Fruit fly (Drosophila melanogaster) whole organism, prepupa: ENCODE data around the gene CG9497.

ENCODE experiments used
- Blimp-1 ChIP-seq: fragments of 200-800 bp; sonication (Bioruptor generic); optimal IDR thresholded peaks from 3 replicates; lab custom pipeline; 2017; ENCODE audit warnings: missing biosample characterization, missing genetic modification characterization, mild to moderate bottlenecking, moderate library complexity, missing genetic modification reagents
- CG10631 ChIP-seq: fragments of 200-800 bp; sonication (Bioruptor generic); optimal IDR thresholded peaks from 2 replicates; lab custom pipeline; 2016; ENCODE audit warnings: missing biosample characterization, missing genetic modification characterization
- CG11294 ChIP-seq: fragments of 200-800 bp; sonication (Bioruptor generic); IDR thresholded peaks from 2 replicates; pipeline ENCODE4 v1.3.6; 2022; ENCODE audit warnings: missing biosample characterization, missing genetic modification characterization
- CG11902 ChIP-seq: fragments of 200-800 bp; sonication (Bioruptor generic); optimal IDR thresholded peaks from 3 replicates; lab custom pipeline; 2016; ENCODE audit warnings: missing biosample characterization, missing genetic modification characterization
- CG15336 ChIP-seq: fragments of 200-800 bp; sonication (Bioruptor generic); IDR thresholded peaks from 2 replicates; pipeline ENCODE4 v1.3.6; 2022; ENCODE audit warnings: missing biosample characterization, missing genetic modification characterization
- CG16779 ChIP-seq: fragments of 200-800 bp; sonication (Bioruptor generic); optimal IDR thresholded peaks from 3 replicates; lab custom pipeline; 2017; ENCODE audit warnings: missing biosample characterization, mild to moderate bottlenecking, missing genetic modification characterization
- CG3032 ChIP-seq: fragments of 200-800 bp; optimal IDR thresholded peaks from 2 replicates; lab custom pipeline; 2019; ENCODE audit warnings: missing biosample characterization, mild to moderate bottlenecking, missing genetic modification characterization, moderate library complexity
- CG31627 ChIP-seq: fragments of 200-800 bp; sonication (Bioruptor generic); optimal IDR thresholded peaks from 3 replicates; lab custom pipeline; 2016; ENCODE audit warnings: missing biosample characterization, missing genetic modification characterization
- CG32006 ChIP-seq: fragments of 200-800 bp; sonication (Bioruptor generic); optimal IDR thresholded peaks from 3 replicates; lab custom pipeline; 2017; ENCODE audit warnings: missing biosample characterization, mild to moderate bottlenecking, missing genetic modification characterization
- CG34406 ChIP-seq: fragments of 200-800 bp; sonication (Bioruptor generic); optimal IDR thresholded peaks from 3 replicates; lab custom pipeline; 2016; ENCODE audit warnings: missing biosample characterization, missing genetic modification characterization
- CG4318 ChIP-seq: fragments of 200-800 bp; sonication (Bioruptor generic); optimal IDR thresholded peaks from 3 replicates; lab custom pipeline; 2017; ENCODE audit warnings: missing biosample characterization, mild to moderate bottlenecking, missing genetic modification characterization
- CG6276 ChIP-seq: fragments of 200-800 bp; sonication (Bioruptor generic); optimal IDR thresholded peaks from 2 replicates; lab custom pipeline; 2017; ENCODE audit warnings: missing biosample characterization, mild to moderate bottlenecking, missing genetic modification characterization
- CG6792 ChIP-seq: fragments of 200-800 bp; sonication (Bioruptor generic); optimal IDR thresholded peaks from 3 replicates; lab custom pipeline; 2016; ENCODE audit warnings: missing biosample characterization, missing genetic modification characterization
- CG6808 ChIP-seq: fragments of 200-800 bp; sonication (Bioruptor generic); optimal IDR thresholded peaks from 3 replicates; lab custom pipeline; 2017; ENCODE audit warnings: missing biosample characterization, missing genetic modification characterization, mild to moderate bottlenecking, moderate library complexity, missing genetic modification reagents
- CG7368 ChIP-seq: fragments of 200-800 bp; sonication (Bioruptor generic); optimal IDR thresholded peaks from 3 replicates; lab custom pipeline; 2016; ENCODE audit warnings: missing biosample characterization, missing genetic modification characterization
- CG8319 ChIP-seq: fragments of 200-800 bp; sonication (Bioruptor generic); optimal IDR thresholded peaks from 3 replicates; lab custom pipeline; 2016; ENCODE audit warnings: missing biosample characterization, missing genetic modification characterization
- CG8632 ChIP-seq: fragments of 200-800 bp; sonication (Bioruptor generic); optimal IDR thresholded peaks from 3 replicates; lab custom pipeline; 2016; ENCODE audit warnings: missing biosample characterization, missing genetic modification characterization
- CG9139 ChIP-seq: fragments of 200-800 bp; sonication (Bioruptor generic); optimal IDR thresholded peaks from 3 replicates; lab custom pipeline; 2017; ENCODE audit warnings: missing biosample characterization, mild to moderate bottlenecking, missing genetic modification characterization
- Eip75B ChIP-seq: fragments of 200-800 bp; sonication (Bioruptor generic); optimal IDR thresholded peaks from 3 replicates; lab custom pipeline; 2016; ENCODE audit warnings: missing biosample characterization, missing genetic modification characterization
- Ets21C ChIP-seq: fragments of 200-800 bp; sonication (Bioruptor generic); optimal IDR thresholded peaks from 3 replicates; lab custom pipeline; 2016; ENCODE audit warnings: missing biosample characterization, missing genetic modification characterization
- Ets96B ChIP-seq: fragments of 200-800 bp; optimal IDR thresholded peaks from 2 replicates; lab custom pipeline; 2019; ENCODE audit warnings: missing biosample characterization, mild to moderate bottlenecking, missing genetic modification characterization, moderate library complexity
- Gug ChIP-seq: fragments of 200-800 bp; sonication (Bioruptor generic); IDR thresholded peaks from 2 replicates; pipeline ENCODE4 v1.3.6; 2022; ENCODE audit warnings: missing biosample characterization, missing genetic modification characterization
- Hr38 ChIP-seq: sonication (Bioruptor generic); optimal IDR thresholded peaks from 2 replicates; lab custom pipeline; 2016; ENCODE audit warnings: missing biosample characterization, missing genetic modification characterization
- Hr39 ChIP-seq: fragments of 200-800 bp; sonication (Bioruptor generic); optimal IDR thresholded peaks from 2 replicates; lab custom pipeline; 2016; ENCODE audit warnings: missing biosample characterization, missing genetic modification characterization
- Hr4 ChIP-seq: fragments of 200-800 bp; sonication (Bioruptor generic); optimal IDR thresholded peaks from 3 replicates; lab custom pipeline; 2016; ENCODE audit warnings: missing biosample characterization, missing genetic modification characterization
- Lpt ChIP-seq: fragments of 200-800 bp; sonication (Bioruptor generic); optimal IDR thresholded peaks from 3 replicates; lab custom pipeline; 2016; ENCODE audit warnings: missing biosample characterization, missing genetic modification characterization
- Met ChIP-seq: fragments of 200-800 bp; sonication (Bioruptor generic); optimal IDR thresholded peaks from 3 replicates; lab custom pipeline; 2016; ENCODE audit warnings: missing biosample characterization, missing genetic modification characterization
- OdsH ChIP-seq: fragments of 200-800 bp; sonication (Bioruptor generic); optimal IDR thresholded peaks from 3 replicates; lab custom pipeline; 2016; ENCODE audit warnings: missing biosample characterization, missing genetic modification characterization
- Sox102F ChIP-seq: fragments of 200-800 bp; sonication (Bioruptor generic); optimal IDR thresholded peaks from 2 replicates; lab custom pipeline; 2016; ENCODE audit warnings: missing biosample characterization, mild to moderate bottlenecking, missing genetic modification characterization
- Sox14 ChIP-seq: fragments of 200-800 bp; sonication (Bioruptor generic); optimal IDR thresholded peaks from 3 replicates; lab custom pipeline; 2016; ENCODE audit warnings: missing biosample characterization, missing genetic modification characterization
- Sox15 ChIP-seq: fragments of 200-800 bp; sonication (Bioruptor generic); optimal IDR thresholded peaks from 3 replicates; lab custom pipeline; 2016; ENCODE audit warnings: missing biosample characterization, missing genetic modification characterization
- achi ChIP-seq: fragments of 200-800 bp; sonication (Bioruptor generic); optimal IDR thresholded peaks from 3 replicates; lab custom pipeline; 2016; ENCODE audit warnings: missing biosample characterization, missing genetic modification characterization
- acj6 ChIP-seq: fragments of 200-800 bp; sonication (Bioruptor generic); optimal IDR thresholded peaks from 3 replicates; lab custom pipeline; 2016; ENCODE audit warnings: missing biosample characterization, missing genetic modification characterization
- cyc ChIP-seq: fragments of 200-800 bp; sonication (Bioruptor generic); optimal IDR thresholded peaks from 3 replicates; lab custom pipeline; 2016; ENCODE audit warnings: missing biosample characterization, missing genetic modification characterization
- dac ChIP-seq: fragments of 200-800 bp; sonication (Bioruptor generic); optimal IDR thresholded peaks from 2 replicates; lab custom pipeline; 2017; ENCODE audit warnings: missing biosample characterization, mild to moderate bottlenecking, missing genetic modification characterization
- dsx ChIP-seq: fragments of 200-800 bp; optimal IDR thresholded peaks from 3 replicates; lab custom pipeline; 2019; ENCODE audit warnings: missing biosample characterization, mild to moderate bottlenecking, missing genetic modification characterization, moderate library complexity; ENCODE audit not compliant: poor library complexity, severe bottlenecking
- eg ChIP-seq: fragments of 200-800 bp; sonication (Bioruptor generic); IDR thresholded peaks from 3 replicates; pipeline ENCODE4 v1.3.6; 2022; ENCODE audit warnings: missing biosample characterization, missing genetic modification characterization
- fd59A ChIP-seq: fragments of 200-800 bp; sonication (Bioruptor generic); optimal IDR thresholded peaks from 2 replicates; lab custom pipeline; 2017; ENCODE audit warnings: missing biosample characterization, mild to moderate bottlenecking, missing genetic modification characterization, missing genetic modification reagents
- fd85E ChIP-seq: fragments of 200-800 bp; sonication (Bioruptor generic); optimal IDR thresholded peaks from 3 replicates; lab custom pipeline; 2016; ENCODE audit warnings: missing biosample characterization, missing genetic modification characterization
- fkh ChIP-seq: fragments of 200-800 bp; sonication (Bioruptor generic); optimal IDR thresholded peaks from 3 replicates; lab custom pipeline; 2017; ENCODE audit warnings: missing biosample characterization, mild to moderate bottlenecking, missing genetic modification characterization, moderate library complexity
- lz ChIP-seq: fragments of 200-800 bp; sonication (Bioruptor generic); optimal IDR thresholded peaks from 3 replicates; lab custom pipeline; 2016; ENCODE audit warnings: missing biosample characterization, missing genetic modification characterization
- salr ChIP-seq, 2 experiments: fragments of 200-800 bp; sonication (Bioruptor generic); optimal IDR thresholded peaks; 3 replicates each; lab custom pipeline; 2016 to 2018; ENCODE audit warnings: missing biosample characterization in 2 of 2, missing genetic modification characterization in 2 of 2, mild to moderate bottlenecking in 1 of 2
- spab ChIP-seq: fragments of 200-800 bp; sonication (Bioruptor generic); optimal IDR thresholded peaks from 2 replicates; lab custom pipeline; 2017; ENCODE audit warnings: missing biosample characterization, mild to moderate bottlenecking, missing genetic modification characterization, missing genetic modification reagents
- ss ChIP-seq, 2 experiments: fragments of 200-800 bp; sonication (Bioruptor generic); optimal IDR thresholded peaks; 2 replicates in 1 of 2; 3 replicates in 1 of 2; lab custom pipeline; 2017 to 2018; ENCODE audit warnings: mild to moderate bottlenecking in 2 of 2, missing biosample characterization in 2 of 2, missing genetic modification characterization in 2 of 2, moderate library complexity in 1 of 2
- topi ChIP-seq: fragments of 200-800 bp; sonication (Bioruptor generic); optimal IDR thresholded peaks from 3 replicates; lab custom pipeline; 2016; ENCODE audit warnings: missing biosample characterization, missing genetic modification characterization

Gene CG9497

DNA sequence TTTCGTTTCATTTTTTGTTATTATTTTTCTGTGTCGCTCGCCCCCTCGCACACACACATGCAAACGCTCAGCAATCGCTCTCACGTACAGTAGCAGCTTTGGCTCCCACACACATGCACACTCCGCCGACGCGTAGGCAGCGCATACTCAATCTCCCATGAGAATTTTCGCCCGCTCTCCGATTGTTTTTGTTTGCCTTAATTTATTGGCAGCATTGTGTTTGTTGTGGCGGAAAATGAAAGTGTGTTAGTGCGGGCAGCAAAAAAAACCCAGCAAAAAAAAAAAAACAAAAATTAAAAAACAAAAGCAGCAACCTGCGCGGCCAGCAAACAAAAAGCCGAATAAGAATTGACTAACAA lies 23.9 kb downstream of the CG9497 start (continued):
- TF ChIP-seq Hr4 (GFP tag; lab: Kevin White, UChicago) (peak; percentile 35), Hr39 (GFP tag; lab: Kevin White, UChicago) (no peak), spab (no peak), eg (GFP tag; lab: Robert Waterston, UW) (peak; percentile 98), lz (GFP tag; lab: Kevin White, UChicago) (no peak), Met (GFP tag; lab: Kevin White, UChicago) (no peak), Lpt (GFP tag; lab: Kevin White, UChicago) (peak; percentile 72), ss (GFP tag; optimal IDR thresholded peaks at IDR 0.05; lab: Kevin White, UChicago) (peak; percentile 87 to 91), fkh (GFP tag; lab: Kevin White, UChicago) (no peak), topi (GFP tag; lab: Kevin White, UChicago) (no peak), CG11294 (GFP tag; lab: Robert Waterston, UW) (peak; percentile 65; the same call in 1 of the 2 replicates), OdsH (GFP tag; lab: Kevin White, UChicago) (no peak), CG31627 (GFP tag; lab: Kevin White, UChicago) (no peak), CG7368 (GFP tag; lab: Kevin White, UChicago) (no peak), CG10631 (GFP tag; lab: Kevin White, UChicago) (no peak), CG34406 (GFP tag; lab: Kevin White, UChicago) (no peak), CG9139 (no peak), achi (GFP tag; lab: Kevin White, UChicago) (no peak), fd59A (GFP tag; lab: Kevin White, UChicago) (peak; percentile 22), Sox102F (GFP tag; lab: Kevin White, UChicago) (no peak), CG3032 (tag; lab: Kevin White, UChicago) (peak; percentile 72), cyc (GFP tag; lab: Kevin White, UChicago) (no peak), salr (GFP tag; optimal IDR thresholded peaks at IDR 0.05; lab: Kevin White, UChicago) (peak in 1 of 2 experiments; percentile 43), dsx (GFP tag; lab: Kevin White, UChicago) (no peak), CG8632 (GFP tag; lab: Kevin White, UChicago) (no peak), CG15336 (GFP tag; lab: Robert Waterston, UW) (peak; percentile 85), Gug (GFP tag; lab: Robert Waterston, UW) (peak; percentile 79), CG32006 (GFP tag; lab: Kevin White, UChicago) (peak; percentile 71), CG11902 (GFP tag; lab: Kevin White, UChicago) (no peak), Hr38 (GFP tag; lab: Kevin White, UChicago) (no peak), acj6 (GFP tag; lab: Kevin White, UChicago) (no peak), Ets96B (tag; lab: Kevin White, UChicago) (peak; percentile 82), Blimp-1 (peak; percentile 71), dac (GFP tag; lab: Kevin White, UChicago) (peak; percentile 42), CG6792 (GFP tag; lab: Kevin White, UChicago) (no peak), Ets21C (GFP tag; lab: Kevin White, UChicago) (no peak), CG6808 (GFP tag; lab: Kevin White, UChicago) (peak; percentile 87)

DNA sequence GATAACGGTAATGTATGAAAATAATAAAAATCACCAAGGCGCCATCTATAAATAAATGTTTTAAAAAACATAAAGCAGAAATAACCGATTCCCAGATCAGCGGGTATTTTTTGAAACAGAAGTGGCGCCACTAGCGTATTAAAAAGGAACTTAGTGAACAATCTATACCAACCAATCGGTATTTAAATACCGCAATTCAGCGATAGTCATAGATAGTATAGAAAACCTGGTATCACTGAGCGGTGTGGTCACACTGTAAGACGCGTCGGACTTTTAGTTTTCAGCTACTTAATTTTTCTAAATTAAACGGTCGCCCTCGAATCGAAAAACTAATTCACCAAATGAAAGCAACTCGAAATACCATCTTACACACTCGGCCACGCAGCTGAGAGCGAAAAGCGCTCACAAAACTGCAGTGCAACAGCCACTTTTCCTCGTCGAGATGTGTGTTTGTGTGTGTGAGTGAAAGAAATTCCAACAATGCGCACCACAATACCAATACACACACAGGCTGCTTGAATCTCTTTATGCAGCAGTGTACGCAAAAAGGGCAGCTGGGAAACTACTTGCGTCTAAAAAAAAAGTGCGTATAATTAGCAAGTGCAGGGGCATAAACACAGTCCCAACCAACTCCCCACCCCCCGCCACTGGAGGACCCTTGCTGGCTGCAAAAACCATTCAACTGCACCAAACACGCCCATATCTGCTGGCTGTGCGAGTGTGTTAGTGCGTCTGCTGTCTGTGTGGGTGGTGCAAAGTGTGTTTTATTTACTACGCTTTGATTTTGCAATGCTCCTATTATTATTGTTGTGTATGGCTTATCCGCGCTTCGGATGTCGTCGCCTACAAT lies 24.5 kb downstream of the CG9497 start, which contains the start of gene PDZ-GEF:
PDZ-GEF (plus strand) TSS at position 232 of the 850 bp plus-strand sequence.
- no peak for TF ChIP-seq CG32006 (GFP tag; lab: Kevin White, UChicago)
- peak; percentile 30 for TF ChIP-seq Eip75B (GFP tag; lab: Kevin White, UChicago)
- peak; percentile 45 for TF ChIP-seq cyc (GFP tag; lab: Kevin White, UChicago)
- TF ChIP-seq CG16779 (tag; lab: Kevin White, UChicago), result no peak
- no peak for TF ChIP-seq Ets21C (GFP tag; lab: Kevin White, UChicago)
- no peak for TF ChIP-seq CG11902 (GFP tag; lab: Kevin White, UChicago)
- TF ChIP-seq CG3032 (tag; lab: Kevin White, UChicago), result no peak
- TF ChIP-seq CG4318, result no peak
- no peak for TF ChIP-seq CG8632 (GFP tag; lab: Kevin White, UChicago)
- no peak for TF ChIP-seq dsx (GFP tag; lab: Kevin White, UChicago)
- no peak for TF ChIP-seq topi (GFP tag; lab: Kevin White, UChicago)
- TF ChIP-seq CG9139, result no peak
- no peak for TF ChIP-seq Sox15 (GFP tag; lab: Kevin White, UChicago)
- no peak for TF ChIP-seq fd85E (GFP tag; lab: Kevin White, UChicago)
- no peak for TF ChIP-seq CG8319 (GFP tag; lab: Kevin White, UChicago)
- TF ChIP-seq Hr39 (GFP tag; lab: Kevin White, UChicago), result no peak
- TF ChIP-seq fkh (GFP tag; lab: Kevin White, UChicago), result no peak
- no peak for TF ChIP-seq CG7368 (GFP tag; lab: Kevin White, UChicago)
- no peak for TF ChIP-seq Ets96B (tag; lab: Kevin White, UChicago)
- TF ChIP-seq eg (GFP tag; lab: Robert Waterston, UW), result no peak
- TF ChIP-seq achi (GFP tag; lab: Kevin White, UChicago), result no peak
- TF ChIP-seq Hr38 (GFP tag; lab: Kevin White, UChicago), result no peak
- TF ChIP-seq spab, result no peak
- no peak for TF ChIP-seq ss (GFP tag; optimal IDR thresholded peaks at IDR 0.05; lab: Kevin White, UChicago)
- peak; percentile 27 for TF ChIP-seq Sox14 (GFP tag; lab: Kevin White, UChicago)
- TF ChIP-seq CG10631 (GFP tag; lab: Kevin White, UChicago), result no peak
- TF ChIP-seq CG6276, result no peak
